Worm (Caenorhabditis elegans): ENCODE measurements around the gene exc-15.

DNA sequence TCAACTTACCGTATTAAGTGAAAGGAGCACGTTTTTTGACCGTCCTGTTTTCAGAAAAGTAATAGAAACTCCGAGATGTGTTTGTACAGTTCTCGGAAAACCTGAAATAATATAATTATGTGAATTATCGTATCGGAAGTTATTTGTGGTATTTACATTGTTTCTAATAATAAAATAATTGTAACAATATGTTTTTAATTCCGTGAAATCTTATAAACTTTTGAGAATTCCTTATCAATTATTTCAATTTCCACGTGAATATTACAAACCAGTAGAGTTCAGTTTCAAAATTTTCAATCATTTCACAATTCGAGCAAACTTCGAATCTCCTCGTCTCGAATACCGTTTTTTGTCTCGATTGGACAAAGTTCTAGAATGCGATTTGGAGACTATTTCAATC, 12.2 kb upstream of the exc-15 start, which contains the start of gene T08H10.3:
- TF ChIP-seq him-1 (tag; optimal IDR thresholded peaks at IDR 0.05) (no peak), W03F9.2 (tag; optimal IDR thresholded peaks at IDR 0.05) (no peak)

Measured in whole organism, L4/young adult.